Worm (Caenorhabditis elegans) whole organism, L1 larva: ENCODE results near the gene pen-2.
A peak's percentile ranks its signal among the peaks of the same experiment; 100 is the strongest.

Source experiments
- C16A3.4 ChIP-seq: fragments of 150-350 bp; optimal IDR thresholded peaks from 2 replicates; lab custom pipeline; 2014; ENCODE audit warnings: missing biosample characterization, missing genetic modification characterization
- C34B4.2 ChIP-seq: sonication (generic microtip); optimal IDR thresholded peaks from 2 replicates; lab custom pipeline; 2017; ENCODE audit warnings: mild to moderate bottlenecking, missing genetic modification characterization, missing compliant biosample characterization
- F16B12.6 ChIP-seq: fragments of 150-350 bp; optimal IDR thresholded peaks from 2 replicates; lab custom pipeline; 2014; ENCODE audit warnings: missing biosample characterization, missing genetic modification characterization
- alr-1 ChIP-seq: fragments of 200-800 bp; sonication (Bioruptor generic); optimal IDR thresholded peaks from 2 replicates; lab custom pipeline; 2018; ENCODE audit warnings: borderline replicate concordance, mild to moderate bottlenecking, missing genetic modification characterization, missing compliant biosample characterization
- aly-2 ChIP-seq: fragments of 150-350 bp; optimal IDR thresholded peaks from 2 replicates; lab custom pipeline; 2014; ENCODE audit warnings: missing biosample characterization, missing genetic modification characterization
- ama-1 ChIP-seq: fragments of 150-350 bp; optimal IDR thresholded peaks from 2 replicates; lab custom pipeline; 2014
- ceh-8 ChIP-seq: fragments of 200-800 bp; sonication (Bioruptor generic); optimal IDR thresholded peaks from 2 replicates; lab custom pipeline; 2018; ENCODE audit warnings: mild to moderate bottlenecking, missing genetic modification characterization, moderate library complexity, missing compliant biosample characterization
- ceh-90 ChIP-seq: sonication (generic microtip); optimal IDR thresholded peaks from 2 replicates; lab custom pipeline; 2016; ENCODE audit warnings: missing genetic modification characterization, missing compliant biosample characterization
- dpl-1 ChIP-seq, 3 experiments: fragments of 150-350 bp in 2 of 3; sonication (generic microtip) in 1 of 3; optimal IDR thresholded peaks; 2 replicates each; lab custom pipeline; 2014 to 2017; ENCODE audit warnings: missing biosample characterization in 3 of 3, missing genetic modification characterization in 3 of 3, missing genetic modification reagents in 3 of 3
- dsc-1 ChIP-seq: sonication (generic microtip); optimal IDR thresholded peaks from 2 replicates; lab custom pipeline; 2016; ENCODE audit warnings: mild to moderate bottlenecking, missing genetic modification characterization, missing compliant biosample characterization
- efl-1 ChIP-seq, 4 experiments: fragments of 150-350 bp; optimal IDR thresholded peaks in 3 of 4; peaks in 1 of 4; 1 replicate in 1 of 4; 2 replicates in 3 of 4; lab custom pipeline; 2014; ENCODE audit warnings: missing biosample characterization in 2 of 4, missing genetic modification characterization in 2 of 4, missing genetic modification reagents in 2 of 4
- fkh-8 ChIP-seq: sonication (generic microtip); optimal IDR thresholded peaks from 2 replicates; lab custom pipeline; 2016; ENCODE audit warnings: mild to moderate bottlenecking, missing genetic modification characterization, missing compliant biosample characterization
- hpl-2 ChIP-seq: fragments of 150-350 bp; optimal IDR thresholded peaks from 2 replicates; lab custom pipeline; 2014; ENCODE audit warnings: missing biosample characterization, missing genetic modification reagents, missing genetic modification characterization
- irx-1 ChIP-seq: sonication (generic microtip); optimal IDR thresholded peaks from 2 replicates; lab custom pipeline; 2016; ENCODE audit warnings: missing genetic modification characterization, missing compliant biosample characterization
- isw-1 ChIP-seq: fragments of 200-800 bp; sonication (Bioruptor generic); IDR thresholded peaks from 2 replicates; pipeline ENCODE4 v1.3.6; 2022; ENCODE audit warnings: missing genetic modification characterization, missing compliant biosample characterization
- jun-1 ChIP-seq: fragments of 150-350 bp; optimal IDR thresholded peaks from 2 replicates; lab custom pipeline; 2014; ENCODE audit warnings: missing biosample characterization, missing genetic modification reagents, missing genetic modification characterization
- lin-14 ChIP-seq: fragments of 200-800 bp; sonication (Bioruptor generic); optimal IDR thresholded peaks from 2 replicates; lab custom pipeline; 2018; ENCODE audit warnings: mild to moderate bottlenecking, missing genetic modification characterization, moderate library complexity, missing compliant biosample characterization
- lin-35 ChIP-seq, 2 experiments: fragments of 150-350 bp; optimal IDR thresholded peaks; 2 replicates each; lab custom pipeline; 2014; ENCODE audit warnings: missing biosample characterization in 2 of 2, missing genetic modification characterization in 2 of 2, missing genetic modification reagents in 2 of 2
- lir-3 ChIP-seq: sonication (generic microtip); optimal IDR thresholded peaks from 2 replicates; lab custom pipeline; 2016; ENCODE audit warnings: mild to moderate bottlenecking, missing genetic modification characterization, moderate library complexity, missing compliant biosample characterization; ENCODE audit not compliant: poor library complexity
- lsy-2 ChIP-seq, 2 experiments: fragments of 150-350 bp; optimal IDR thresholded peaks; 2 replicates each; lab custom pipeline; 2014; ENCODE audit warnings: missing biosample characterization in 2 of 2, missing genetic modification characterization in 2 of 2
- mep-1 ChIP-seq: fragments of 150-350 bp; optimal IDR thresholded peaks from 2 replicates; lab custom pipeline; 2014; ENCODE audit warnings: missing biosample characterization, missing genetic modification characterization
- nhr-19 ChIP-seq: fragments of 200-800 bp; sonication (Bioruptor generic); conservative IDR thresholded peaks from 2 replicates; pipeline ENCODE4 v1.3.6; 2022; ENCODE audit warnings: missing genetic modification characterization, missing compliant biosample characterization
- nhr-20 ChIP-seq: sonication (generic microtip); optimal IDR thresholded peaks from 2 replicates; lab custom pipeline; 2016; ENCODE audit warnings: mild to moderate bottlenecking, missing genetic modification characterization, missing compliant biosample characterization
- nhr-237 ChIP-seq: fragments of 150-350 bp; optimal IDR thresholded peaks from 2 replicates; lab custom pipeline; 2014; ENCODE audit warnings: missing biosample characterization, missing genetic modification characterization
- nhr-47 ChIP-seq: sonication (generic microtip); optimal IDR thresholded peaks from 2 replicates; lab custom pipeline; 2016; ENCODE audit warnings: mild to moderate bottlenecking, missing genetic modification characterization, moderate library complexity, missing compliant biosample characterization
- nhr-71 ChIP-seq: sonication (generic microtip); optimal IDR thresholded peaks from 2 replicates; lab custom pipeline; 2016; ENCODE audit warnings: mild to moderate bottlenecking, missing genetic modification characterization, moderate library complexity, missing compliant biosample characterization
- nhr-84 ChIP-seq: sonication (generic microtip); optimal IDR thresholded peaks from 2 replicates; lab custom pipeline; 2017; ENCODE audit warnings: missing biosample characterization, missing genetic modification characterization
- nhr-85 ChIP-seq: sonication (generic microtip); peaks from one replicate; lab custom pipeline; 2016; ENCODE audit warnings: missing genetic modification characterization, inconsistent platforms, missing compliant biosample characterization
- nhr-90 ChIP-seq: sonication (generic microtip); optimal IDR thresholded peaks from 2 replicates; lab custom pipeline; 2016; ENCODE audit warnings: mild to moderate bottlenecking, missing genetic modification characterization, missing compliant biosample characterization; ENCODE audit not compliant: poor library complexity
- pag-3 ChIP-seq: sonication (generic microtip); optimal IDR thresholded peaks from 2 replicates; lab custom pipeline; 2017; ENCODE audit warnings: missing genetic modification characterization, mild to moderate bottlenecking, missing compliant biosample characterization, antibody characterized with exemption, borderline replicate concordance; ENCODE audit not compliant: insufficient read depth
- rnt-1 ChIP-seq: sonication (generic microtip); optimal IDR thresholded peaks from 2 replicates; lab custom pipeline; 2016; ENCODE audit warnings: mild to moderate bottlenecking, missing genetic modification characterization, moderate library complexity, missing compliant biosample characterization
- skn-1 ChIP-seq: fragments of 150-350 bp; optimal IDR thresholded peaks from 2 replicates; lab custom pipeline; 2014; ENCODE audit warnings: missing biosample characterization, missing genetic modification characterization
- snu-23 ChIP-seq: sonication (generic microtip); optimal IDR thresholded peaks from 2 replicates; lab custom pipeline; 2016; ENCODE audit warnings: missing genetic modification characterization, missing compliant biosample characterization
- sox-4 ChIP-seq: sonication (generic microtip); optimal IDR thresholded peaks from 2 replicates; lab custom pipeline; 2016; ENCODE audit warnings: missing genetic modification characterization, missing compliant biosample characterization
- sptf-1 ChIP-seq: fragments of 150-350 bp; optimal IDR thresholded peaks from 2 replicates; lab custom pipeline; 2014; ENCODE audit warnings: missing biosample characterization, missing genetic modification characterization
- sup-37 ChIP-seq: fragments of 200-800 bp; sonication (Bioruptor generic); optimal IDR thresholded peaks from 2 replicates; lab custom pipeline; 2018; ENCODE audit warnings: mild to moderate bottlenecking, missing genetic modification characterization, missing compliant biosample characterization
- tbx-2 ChIP-seq: sonication (generic microtip); optimal IDR thresholded peaks from 2 replicates; lab custom pipeline; 2016; ENCODE audit warnings: missing genetic modification characterization, missing compliant biosample characterization
- xbp-1 ChIP-seq: sonication (generic microtip); optimal IDR thresholded peaks from 2 replicates; lab custom pipeline; 2016; ENCODE audit warnings: missing genetic modification characterization, missing compliant biosample characterization

pen-2 gene

DNA sequence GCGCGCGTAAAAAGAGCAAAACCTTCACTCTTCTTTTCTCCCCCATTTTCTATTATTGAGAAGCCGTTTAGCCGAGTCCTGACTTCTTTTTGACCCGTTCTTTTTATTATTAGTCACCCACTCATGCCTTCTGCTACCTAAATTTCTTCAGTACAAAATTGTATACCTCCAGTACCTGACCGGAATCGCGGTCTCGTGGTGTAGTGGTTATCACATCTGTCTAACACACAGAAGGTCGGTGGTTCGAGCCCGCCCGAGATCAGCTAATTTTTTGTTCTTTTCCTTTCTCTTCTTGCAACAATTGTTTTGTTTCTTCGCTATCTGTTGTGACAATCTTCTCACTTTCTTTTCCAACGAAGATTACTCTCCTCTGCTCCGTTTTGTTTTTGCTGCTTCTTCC lies 9.7 kb downstream of the pen-2 start (continued):
- TF ChIP-seq lin-14 (GFP tag; lab: Kevin White, UChicago) (peak; percentile 23), nhr-84 (tag; lab: Kevin White, UChicago) (no peak), C34B4.2 (tag; lab: Kevin White, UChicago) (no peak), sup-37 (no peak), snu-23 (GFP tag; lab: Kevin White, UChicago) (peak; percentile 52), nhr-237 (no peak), ama-1 (lab: Kevin White, UChicago) (no peak), nhr-20 (tag; lab: Kevin White, UChicago) (peak; percentile 34), pag-3 (tag; lab: Kevin White, UChicago) (no peak)
- TF ChIP-seq, all 84 proteins: peak for 19

DNA sequence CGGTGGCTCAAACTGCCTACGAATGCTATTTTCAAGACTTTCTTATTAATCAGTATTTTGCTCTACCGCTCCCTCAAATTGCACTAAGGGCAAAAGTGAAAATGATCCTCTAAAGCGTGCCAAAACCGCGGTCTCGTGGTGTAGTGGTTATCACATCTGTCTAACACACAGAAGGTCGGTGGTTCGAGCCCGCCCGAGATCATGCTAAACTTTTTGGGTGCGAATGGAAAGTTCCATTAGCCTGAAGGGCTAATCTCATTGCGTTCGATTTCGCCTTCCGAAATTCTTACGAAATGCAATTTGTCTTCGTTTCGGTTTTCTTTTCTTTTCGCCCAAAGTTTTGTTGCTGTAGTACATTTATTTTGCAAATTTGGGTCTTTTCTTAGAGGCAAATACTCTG lies 10.4 kb downstream of the pen-2 start:
- TF ChIP-seq lir-3 (tag; lab: Kevin White, UChicago) (no peak), hpl-2 (peak; percentile 11), rnt-1 (tag; lab: Kevin White, UChicago) (peak; percentile 83), lin-35 (GFP tag; optimal IDR thresholded peaks at IDR 0.05; lab: Kevin White, UChicago) (peak in 1 of 2 experiments; percentile 44), tbx-2 (peak; percentile 4), dpl-1 (GFP tag; optimal IDR thresholded peaks at IDR 0.05; lab: Kevin White, UChicago) (peak in 1 of 3 experiments; percentile 33), efl-1 (optimal IDR thresholded peaks at IDR 0.05; lab: Kevin White, UChicago) (peak in 1 of 2 experiments; percentile 35), efl-1 (GFP tag; optimal IDR thresholded peaks at IDR 0.05 in 1 of 2; lab: Kevin White, UChicago) (peak in 1 of 2 experiments; percentile 83), fkh-8 (tag; lab: Kevin White, UChicago) (peak; percentile 20), alr-1 (tag; lab: Kevin White, UChicago) (no peak), xbp-1 (tag; lab: Kevin White, UChicago) (peak; percentile 18), nhr-47 (tag; lab: Kevin White, UChicago) (peak; percentile 34), aly-2 (tag; lab: Kevin White, UChicago) (no peak), ceh-90 (no peak), C16A3.4 (tag; lab: Kevin White, UChicago) (peak; percentile 17), ceh-8 (GFP tag; lab: Kevin White, UChicago) (no peak), lsy-2 (tag; optimal IDR thresholded peaks at IDR 0.05; lab: Kevin White, UChicago) (peak in 1 of 2 experiments; percentile 20), nhr-90 (tag; lab: Kevin White, UChicago) (peak; percentile 30), nhr-19 (GFP tag; lab: Robert Waterston, UW) (peak; percentile 22; the same call in 1 of the 2 replicates), nhr-71 (peak; percentile 47), skn-1 (tag; lab: Kevin White, UChicago) (peak; percentile 19), dsc-1 (peak; percentile 19), irx-1 (peak; percentile 16), sox-4 (no peak), nhr-20 (tag; lab: Kevin White, UChicago) (peak; percentile 26), lin-14 (GFP tag; lab: Kevin White, UChicago) (peak; percentile 65), snu-23 (GFP tag; lab: Kevin White, UChicago) (peak; percentile 28)
- TF ChIP-seq, all 84 proteins: peak for 20

DNA sequence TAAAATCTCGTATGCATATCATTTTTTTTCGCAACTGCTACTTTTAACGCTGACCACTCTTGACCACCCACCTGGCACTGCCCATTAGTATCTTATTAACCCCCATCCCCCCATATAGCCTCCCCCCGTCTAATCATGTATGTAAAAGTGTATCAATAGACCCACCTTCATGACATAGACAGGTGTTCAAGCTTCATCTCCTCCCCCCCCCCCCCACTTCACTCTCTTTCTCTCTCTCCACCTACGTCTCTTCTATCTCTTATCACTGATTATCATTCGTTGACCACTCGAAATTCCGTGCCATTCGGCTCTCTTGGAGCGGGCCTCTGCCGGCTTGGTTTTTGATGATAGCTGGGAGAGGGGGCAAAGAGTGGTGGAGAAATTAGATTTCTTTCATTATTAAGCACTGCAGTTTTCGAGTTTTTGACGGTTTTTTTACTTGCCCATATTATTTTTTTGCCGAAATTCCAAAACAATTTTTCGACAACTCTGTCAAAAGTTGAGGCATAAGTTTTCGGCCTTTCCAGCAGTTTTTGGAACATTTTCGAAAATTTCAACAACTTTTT lies 12.7 kb downstream of the pen-2 start:
- peak; percentile 36 for TF ChIP-seq rnt-1 (tag; lab: Kevin White, UChicago)
- no peak for TF ChIP-seq mep-1 (tag; lab: Kevin White, UChicago)
- TF ChIP-seq efl-1 (optimal IDR thresholded peaks at IDR 0.05; lab: Kevin White, UChicago) = no peak
- TF ChIP-seq efl-1 (GFP tag; optimal IDR thresholded peaks at IDR 0.05 in 1 of 2; lab: Kevin White, UChicago) = peak in 1 of 2 experiments; percentile 92
- TF ChIP-seq nhr-85 (tag; lab: Kevin White, UChicago) = no peak
- TF ChIP-seq F16B12.6 (tag; lab: Kevin White, UChicago) = no peak
- TF ChIP-seq jun-1 (tag; lab: Kevin White, UChicago) = no peak
- peak; percentile 53 for TF ChIP-seq lin-14 (GFP tag; lab: Kevin White, UChicago)
- TF ChIP-seq lsy-2 (tag; optimal IDR thresholded peaks at IDR 0.05; lab: Kevin White, UChicago) = no peak
- no peak for TF ChIP-seq isw-1 (GFP tag; lab: Robert Waterston, UW)
- TF ChIP-seq pag-3 (tag; lab: Kevin White, UChicago) = peak; percentile 52
- no peak for TF ChIP-seq sptf-1
